Fruit fly (Drosophila melanogaster) Kc167 (cell line): Measurements from ENCODE around the gene Tsp29Fb.

ENCODE experiments used
- Myc ChIP-seq: fragments of >200 bp; optimal IDR thresholded peaks from 2 replicates; lab custom pipeline; 2017; ENCODE audit warnings: missing external identifiers
- Sin3A ChIP-seq: fragments of >200 bp; optimal IDR thresholded peaks from 2 replicates; lab custom pipeline; 2018; ENCODE audit warnings: missing external identifiers
- h ChIP-seq: fragments of >200 bp; optimal IDR thresholded peaks from 3 replicates; lab custom pipeline; 2018; ENCODE audit warnings: missing external identifiers
- insv ChIP-seq: fragments of >200 bp; optimal IDR thresholded peaks from 3 replicates; lab custom pipeline; 2018; ENCODE audit warnings: missing external identifiers
- psq ChIP-seq: fragments of >200 bp; optimal IDR thresholded peaks from 2 replicates; lab custom pipeline; 2017; ENCODE audit warnings: missing external identifiers
- ttk ChIP-seq: sonication (Bioruptor generic); optimal IDR thresholded peaks from 2 replicates; lab custom pipeline; 2017; ENCODE audit warnings: missing external identifiers

Tsp29Fb gene

dm6 chr2L:8949919-8950722, 12.9 kb downstream of the Tsp29Fb start:
- TF ChIP-seq insv (lab: Kevin White, UChicago): no peak
- TF ChIP-seq Myc (lab: Kevin White, UChicago): no peak
- TF ChIP-seq Sin3A (lab: Kevin White, UChicago): no peak
- no peak for TF ChIP-seq psq (lab: Kevin White, UChicago)
- no peak for TF ChIP-seq h
- no peak for TF ChIP-seq ttk (lab: Kevin White, UChicago)

- no peak for TF ChIP-seq Sin3A (lab: Kevin White, UChicago)
- no peak for TF ChIP-seq insv (lab: Kevin White, UChicago)
- TF ChIP-seq Myc (lab: Kevin White, UChicago): no peak
- TF ChIP-seq h: no peak
- no peak for TF ChIP-seq psq (lab: Kevin White, UChicago)
- no peak for TF ChIP-seq ttk (lab: Kevin White, UChicago)
These were observed 14.2 kb downstream of the Tsp29Fb start, which contains the start of gene C1GalTA for dm6 chr2L:8951184-8951934. C1GalTA (minus strand) TSS chr2L:8951216.

- TF ChIP-seq insv (lab: Kevin White, UChicago): no peak
- no peak for TF ChIP-seq h
- no peak for TF ChIP-seq ttk (lab: Kevin White, UChicago)
- no peak for TF ChIP-seq Myc (lab: Kevin White, UChicago)
- no peak for TF ChIP-seq psq (lab: Kevin White, UChicago)
- TF ChIP-seq Sin3A (lab: Kevin White, UChicago): no peak
These were observed 15.2 kb downstream of the Tsp29Fb start for dm6 chr2L:8952194-8953037.

dm6 chr2L:8955597-8956335, 18.6 kb downstream of the Tsp29Fb start:
- no peak for TF ChIP-seq h
- no peak for TF ChIP-seq ttk (lab: Kevin White, UChicago)
- TF ChIP-seq psq (lab: Kevin White, UChicago): no peak
- no peak for TF ChIP-seq insv (lab: Kevin White, UChicago)
- TF ChIP-seq Sin3A (lab: Kevin White, UChicago): no peak
- no peak for TF ChIP-seq Myc (lab: Kevin White, UChicago)

dm6 chr2L:8956336-8956726, 19.1 kb downstream of the Tsp29Fb start:
- TF ChIP-seq h: no peak
- TF ChIP-seq psq (lab: Kevin White, UChicago): no peak
- no peak for TF ChIP-seq Myc (lab: Kevin White, UChicago)
- TF ChIP-seq insv (lab: Kevin White, UChicago): no peak
- TF ChIP-seq Sin3A (lab: Kevin White, UChicago): no peak
- TF ChIP-seq ttk (lab: Kevin White, UChicago): no peak

dm6 chr2L:8957152-8957551, 20.0 kb downstream of the Tsp29Fb start:
- TF ChIP-seq h (no peak), psq (lab: Kevin White, UChicago) (no peak), insv (lab: Kevin White, UChicago) (no peak), ttk (lab: Kevin White, UChicago) (no peak)

- no peak for TF ChIP-seq insv (lab: Kevin White, UChicago)
- TF ChIP-seq ttk (lab: Kevin White, UChicago): no peak
- TF ChIP-seq h: no peak
- TF ChIP-seq psq (lab: Kevin White, UChicago): no peak
- TF ChIP-seq Sin3A (lab: Kevin White, UChicago): no peak
- TF ChIP-seq Myc (lab: Kevin White, UChicago): no peak
These were observed 20.9 kb downstream of the Tsp29Fb start for dm6 chr2L:8958046-8958497.

- no peak for TF ChIP-seq Sin3A (lab: Kevin White, UChicago)
- TF ChIP-seq h: no peak
- TF ChIP-seq insv (lab: Kevin White, UChicago): no peak
- no peak for TF ChIP-seq Myc (lab: Kevin White, UChicago)
- TF ChIP-seq psq (lab: Kevin White, UChicago): no peak
- TF ChIP-seq ttk (lab: Kevin White, UChicago): no peak
These were observed 21.8 kb downstream of the Tsp29Fb start, which contains the start of gene CG31886 for dm6 chr2L:8959001-8959461. CG31886 (minus strand) TSS chr2L:8959051.

- no peak for TF ChIP-seq psq (lab: Kevin White, UChicago)
- no peak for TF ChIP-seq ttk (lab: Kevin White, UChicago)
- TF ChIP-seq Myc (lab: Kevin White, UChicago): no peak
- TF ChIP-seq h: no peak
- TF ChIP-seq insv (lab: Kevin White, UChicago): no peak
- TF ChIP-seq Sin3A (lab: Kevin White, UChicago): no peak
These were observed 25.1 kb downstream of the Tsp29Fb start, which contains the start of the genes CG9525 and CG32985 for dm6 chr2L:8962254-8962653. CG9525 (minus strand) TSS chr2L:8962354. CG32985 (plus strand) TSS chr2L:8962533.

dm6 chr2L:8964657-8965056, 27.5 kb downstream of the Tsp29Fb start, which contains the start of gene CG32984:
CG32984 (plus strand) TSS chr2L:8964957.
- no peak for TF ChIP-seq h
